Fruit fly (Drosophila melanogaster) whole organism, embryonic: Measurements from ENCODE around the gene Ssadh.
A peak's percentile ranks its signal among the peaks of the same experiment; 100 is the strongest.

Source experiments
- Atf6 ChIP-seq: fragments of 200-800 bp; sonication (Bioruptor generic); IDR thresholded peaks from 2 replicates; pipeline ENCODE4 v1.3.6; 2022; ENCODE audit warnings: missing biosample characterization, missing genetic modification characterization
- Bdp1 ChIP-seq: fragments of 200-800 bp; sonication (Bioruptor generic); optimal IDR thresholded peaks from 3 replicates; lab custom pipeline; 2016; ENCODE audit warnings: missing biosample characterization, missing genetic modification characterization
- Bteb2 ChIP-seq: fragments of 200-800 bp; sonication (Bioruptor generic); optimal IDR thresholded peaks from 2 replicates; lab custom pipeline; 2016; ENCODE audit warnings: missing biosample characterization, missing genetic modification characterization
- CG10267 ChIP-seq: fragments of 200-800 bp; sonication (Bioruptor generic); optimal IDR thresholded peaks from 2 replicates; lab custom pipeline; 2018; ENCODE audit warnings: missing biosample characterization, mild to moderate bottlenecking, missing genetic modification characterization, moderate library complexity
- CG10543 ChIP-seq: fragments of 200-800 bp; sonication (Bioruptor generic); optimal IDR thresholded peaks from 3 replicates; lab custom pipeline; 2017; ENCODE audit warnings: missing biosample characterization, mild to moderate bottlenecking, missing genetic modification characterization, moderate library complexity
- CG10959 ChIP-seq: fragments of 200-800 bp; sonication (Bioruptor generic); IDR thresholded peaks from 2 replicates; pipeline ENCODE4 v1.3.6; 2022; ENCODE audit warnings: missing biosample characterization, missing genetic modification characterization
- CG11093 ChIP-seq: fragments of 200-800 bp; sonication (Bioruptor generic); IDR thresholded peaks from 3 replicates; pipeline ENCODE4 v1.3.6; 2022; ENCODE audit warnings: missing biosample characterization, missing genetic modification characterization
- CG13894 ChIP-seq: fragments of 200-800 bp; sonication (Bioruptor generic); optimal IDR thresholded peaks from 3 replicates; lab custom pipeline; 2018; ENCODE audit warnings: missing biosample characterization, mild to moderate bottlenecking, missing genetic modification characterization, moderate library complexity
- CG1603 ChIP-seq: fragments of 200-800 bp; sonication (Bioruptor generic); optimal IDR thresholded peaks from 2 replicates; lab custom pipeline; 2019; ENCODE audit warnings: missing biosample characterization, mild to moderate bottlenecking, missing genetic modification characterization, moderate library complexity
- CG17802 ChIP-seq: fragments of 200-800 bp; sonication (Bioruptor generic); optimal IDR thresholded peaks from 2 replicates; lab custom pipeline; 2018; ENCODE audit warnings: missing biosample characterization, mild to moderate bottlenecking, missing genetic modification characterization, moderate library complexity
- CG32767 ChIP-seq: fragments of 200-800 bp; sonication (Bioruptor generic); IDR thresholded peaks from 2 replicates; pipeline ENCODE4 v1.3.6; 2022; ENCODE audit warnings: missing biosample characterization, missing genetic modification characterization
- CG34376 ChIP-seq: fragments of 200-800 bp; sonication (Bioruptor generic); optimal IDR thresholded peaks from 2 replicates; lab custom pipeline; 2018; ENCODE audit warnings: missing biosample characterization, mild to moderate bottlenecking, missing genetic modification characterization
- CG3726 ChIP-seq: fragments of 200-800 bp; sonication (Bioruptor generic); IDR thresholded peaks from 3 replicates; pipeline ENCODE4, ENCODE4 v1.3.6; 2022; ENCODE audit warnings: missing biosample characterization, missing genetic modification characterization
- CG3847 ChIP-seq: fragments of 200-800 bp; sonication (Bioruptor generic); IDR thresholded peaks from 2 replicates; pipeline ENCODE4 v1.3.6; 2022; ENCODE audit warnings: missing biosample characterization, missing genetic modification characterization
- CG4360 ChIP-seq: fragments of 200-800 bp; sonication (Bioruptor generic); IDR thresholded peaks from 2 replicates; pipeline ENCODE4 v1.3.6; 2022; ENCODE audit warnings: missing biosample characterization, missing genetic modification characterization
- CG43689 ChIP-seq: fragments of 200-800 bp; sonication (Bioruptor generic); IDR thresholded peaks from 2 replicates; pipeline ENCODE4 v1.3.6; 2022; ENCODE audit warnings: missing biosample characterization, missing genetic modification characterization
- CG4730 ChIP-seq: fragments of 200-800 bp; sonication (Bioruptor generic); IDR thresholded peaks from 2 replicates; pipeline ENCODE4 v1.3.6; 2022; ENCODE audit warnings: missing biosample characterization, missing genetic modification characterization
- CG6254 ChIP-seq: fragments of 200-800 bp; sonication (Bioruptor generic); optimal IDR thresholded peaks from 3 replicates; lab custom pipeline; 2017; ENCODE audit warnings: mild to moderate bottlenecking, missing biosample characterization, missing genetic modification reagents, missing genetic modification characterization
- CG8944 ChIP-seq: fragments of 200-800 bp; sonication (Bioruptor generic); optimal IDR thresholded peaks from 3 replicates; lab custom pipeline; 2016; ENCODE audit warnings: missing biosample characterization, missing genetic modification characterization
- CHES-1-like ChIP-seq: fragments of 200-800 bp; sonication (Bioruptor generic); optimal IDR thresholded peaks from 2 replicates; lab custom pipeline; 2016; ENCODE audit warnings: missing biosample characterization, missing genetic modification characterization
- ERR ChIP-seq: fragments of 200-800 bp; sonication (Bioruptor generic); optimal IDR thresholded peaks from 2 replicates; lab custom pipeline; 2016; ENCODE audit warnings: missing biosample characterization, missing genetic modification characterization
- Ets97D ChIP-seq: fragments of 200-800 bp; sonication (Bioruptor generic); optimal IDR thresholded peaks from 3 replicates; lab custom pipeline; 2016; ENCODE audit warnings: missing biosample characterization, missing genetic modification characterization
- GATAe ChIP-seq: fragments of 200-800 bp; sonication (Bioruptor generic); conservative IDR thresholded peaks from 2 replicates; pipeline ENCODE4 v1.3.6; 2022; ENCODE audit warnings: missing biosample characterization, missing genetic modification characterization
- HLH4C ChIP-seq: fragments of 200-800 bp; sonication (Bioruptor generic); IDR thresholded peaks from 3 replicates; pipeline ENCODE4 v1.3.6; 2022; ENCODE audit warnings: missing biosample characterization, missing genetic modification characterization; ENCODE audit not compliant: partially characterized antibody
- Hey ChIP-seq: fragments of 200-800 bp; sonication (Bioruptor generic); optimal IDR thresholded peaks from 3 replicates; lab custom pipeline; 2018; ENCODE audit warnings: missing biosample characterization, mild to moderate bottlenecking, missing genetic modification characterization
- Hr51 ChIP-seq, 2 experiments: fragments of 200-800 bp; sonication (Bioruptor generic); optimal IDR thresholded peaks; 2 replicates in 1 of 2; 3 replicates in 1 of 2; lab custom pipeline; 2016 to 2018; ENCODE audit warnings: missing biosample characterization in 2 of 2, missing genetic modification characterization in 2 of 2, mild to moderate bottlenecking in 1 of 2, moderate library complexity in 1 of 2
- Lpt ChIP-seq: fragments of >200 bp; optimal IDR thresholded peaks from 2 replicates; lab custom pipeline; 2018; ENCODE audit warnings: missing biosample characterization, missing genetic modification characterization
- Meics ChIP-seq: fragments of 200-800 bp; sonication (Bioruptor generic); optimal IDR thresholded peaks from 2 replicates; lab custom pipeline; 2017; ENCODE audit warnings: missing biosample characterization, mild to moderate bottlenecking, missing genetic modification characterization
- Nf-YB ChIP-seq: fragments of 200-800 bp; sonication (Bioruptor generic); optimal IDR thresholded peaks from 3 replicates; lab custom pipeline; 2019; ENCODE audit warnings: missing biosample characterization, mild to moderate bottlenecking, missing genetic modification characterization, moderate library complexity
- Xrp1 ChIP-seq: fragments of 200-800 bp; sonication (Bioruptor generic); IDR thresholded peaks from 2 replicates; pipeline ENCODE4 v1.3.6; 2022; ENCODE audit warnings: missing biosample characterization, missing genetic modification characterization
- abd-A ChIP-seq: fragments of 200-800 bp; sonication (Bioruptor generic); optimal IDR thresholded peaks from 3 replicates; lab custom pipeline; 2019; ENCODE audit warnings: missing biosample characterization, mild to moderate bottlenecking, missing genetic modification characterization, moderate library complexity
- ap ChIP-seq: fragments of 200-800 bp; sonication (Bioruptor generic); IDR thresholded peaks from 2 replicates; pipeline ENCODE4 v1.3.6; 2022; ENCODE audit warnings: missing biosample characterization, missing genetic modification characterization
- chif ChIP-seq, 2 experiments: fragments of 200-800 bp; sonication (Bioruptor generic); optimal IDR thresholded peaks; 3 replicates each; lab custom pipeline; 2016; ENCODE audit warnings: missing biosample characterization in 2 of 2, missing genetic modification characterization in 2 of 2
- crp ChIP-seq, 2 experiments: fragments of 200-800 bp; sonication (Bioruptor generic); optimal IDR thresholded peaks; 2 replicates in 1 of 2; 3 replicates in 1 of 2; lab custom pipeline; 2017; ENCODE audit warnings: missing biosample characterization in 2 of 2, missing genetic modification characterization in 2 of 2, mild to moderate bottlenecking in 1 of 2, moderate library complexity in 1 of 2
- dan ChIP-seq: fragments of 200-800 bp; sonication (Bioruptor generic); IDR thresholded peaks from 2 replicates; pipeline ENCODE4 v1.3.6; 2022; ENCODE audit warnings: missing biosample characterization, missing genetic modification characterization
- dm ChIP-seq: fragments of 200-800 bp; sonication (Bioruptor generic); optimal IDR thresholded peaks from 3 replicates; lab custom pipeline; 2016; ENCODE audit warnings: missing biosample characterization, missing genetic modification characterization
- dysf ChIP-seq: fragments of 200-800 bp; sonication (Bioruptor generic); IDR thresholded peaks from 3 replicates; pipeline ENCODE4 v1.3.6; 2022; ENCODE audit warnings: missing biosample characterization, missing genetic modification characterization
- gem ChIP-seq: fragments of 200-800 bp; sonication (Bioruptor generic); optimal IDR thresholded peaks from 2 replicates; lab custom pipeline; 2019; ENCODE audit warnings: missing biosample characterization, mild to moderate bottlenecking, missing genetic modification characterization, moderate library complexity
- hb ChIP-seq: fragments of 200-800 bp; sonication (Bioruptor generic); IDR thresholded peaks from 3 replicates; pipeline ENCODE4 v1.3.6; 2022; ENCODE audit warnings: missing biosample characterization, missing genetic modification characterization; ENCODE audit not compliant: partially characterized antibody
- jigr1 ChIP-seq: fragments of 200-800 bp; sonication (Bioruptor generic); IDR thresholded peaks from 3 replicates; pipeline ENCODE4 v1.3.6; 2022; ENCODE audit warnings: missing biosample characterization, missing genetic modification characterization
- lbe ChIP-seq: fragments of 200-800 bp; sonication (Bioruptor generic); optimal IDR thresholded peaks from 2 replicates; lab custom pipeline; 2016; ENCODE audit warnings: missing biosample characterization, mild to moderate bottlenecking, missing genetic modification characterization
- maf-S ChIP-seq: fragments of 200-800 bp; sonication (Bioruptor generic); optimal IDR thresholded peaks from 2 replicates; lab custom pipeline; 2016; ENCODE audit warnings: missing biosample characterization, missing genetic modification characterization
- peb ChIP-seq: fragments of 200-800 bp; sonication (Bioruptor generic); IDR thresholded peaks from 2 replicates; pipeline ENCODE4 v1.3.6; 2022; ENCODE audit warnings: missing biosample characterization, missing genetic modification characterization
- repo ChIP-seq: fragments of 200-800 bp; sonication (Bioruptor generic); optimal IDR thresholded peaks from 2 replicates; lab custom pipeline; 2016; ENCODE audit warnings: missing biosample characterization, missing genetic modification characterization
- sd ChIP-seq: fragments of 200-800 bp; sonication (Bioruptor generic); optimal IDR thresholded peaks from 3 replicates; lab custom pipeline; 2018; ENCODE audit warnings: missing biosample characterization, mild to moderate bottlenecking, missing genetic modification characterization, moderate library complexity
- ssp ChIP-seq: fragments of 200-800 bp; sonication (Bioruptor generic); IDR thresholded peaks from 2 replicates; pipeline ENCODE4 v1.3.6; 2022; ENCODE audit warnings: missing biosample characterization, missing genetic modification characterization
- sug ChIP-seq: fragments of 200-800 bp; optimal IDR thresholded peaks from 2 replicates; lab custom pipeline; 2019; ENCODE audit warnings: missing biosample characterization, mild to moderate bottlenecking, missing genetic modification characterization, moderate library complexity
- tup ChIP-seq: fragments of 200-800 bp; sonication (Bioruptor generic); optimal IDR thresholded peaks from 2 replicates; lab custom pipeline; 2016; ENCODE audit warnings: missing biosample characterization, mild to moderate bottlenecking, missing genetic modification characterization, moderate library complexity
- tx ChIP-seq: fragments of 200-800 bp; sonication (Bioruptor generic); optimal IDR thresholded peaks from 2 replicates; lab custom pipeline; 2016; ENCODE audit warnings: missing biosample characterization, missing genetic modification characterization
- unc-4 ChIP-seq: fragments of 200-800 bp; sonication (Bioruptor generic); IDR thresholded peaks from 2 replicates; pipeline ENCODE4 v1.3.6; 2022; ENCODE audit warnings: missing biosample characterization, missing genetic modification characterization; ENCODE audit not compliant: partially characterized antibody
- zfh2 ChIP-seq: fragments of 200-800 bp; sonication (Bioruptor generic); optimal IDR thresholded peaks from 2 replicates; lab custom pipeline; 2016; ENCODE audit warnings: missing biosample characterization, missing genetic modification characterization

The Ssadh gene

dm6 chr3R:25640463-25640862, 13.7 kb upstream of the Ssadh start (continued):
- TF ChIP-seq Xrp1 (GFP tag; lab: Robert Waterston, UW) (peak; percentile 79), ssp (peak; percentile 22; the same call in 1 of the 2 replicates), CG43689 (GFP tag; lab: Robert Waterston, UW) (no peak), ERR (GFP tag; lab: Kevin White, UChicago) (no peak), Bdp1 (GFP tag; lab: Kevin White, UChicago) (no peak), chif (GFP tag; optimal IDR thresholded peaks at IDR 0.05; lab: Kevin White, UChicago) (peak; percentile 27 to 54), jigr1 (GFP tag; lab: Robert Waterston, UW) (0 out of 3 replicates have a peak, but pooled peaks have one; percentile 61), CG4360 (peak; percentile 70), Ets97D (GFP tag; lab: Kevin White, UChicago) (no peak), tx (GFP tag; lab: Kevin White, UChicago) (no peak), CG10959 (GFP tag; lab: Robert Waterston, UW) (peak; percentile 56), Meics (peak; percentile 36), CG10267 (tag; lab: Kevin White, UChicago) (peak; percentile 55), sd (no peak), CG4730 (GFP tag; lab: Robert Waterston, UW) (no peak), ap (GFP tag; lab: Robert Waterston, UW) (0 out of 2 replicates have a peak, but pooled peaks have one; percentile 16), CG10543 (no peak), dan (GFP tag; lab: Robert Waterston, UW) (0 out of 2 replicates have a peak, but pooled peaks have one; percentile 18), CG32767 (GFP tag; lab: Robert Waterston, UW) (no peak), CG3847 (GFP tag; lab: Robert Waterston, UW) (no peak), dysf (GFP tag; lab: Robert Waterston, UW) (peak; percentile 60; the same call in 1 of the 3 replicates), maf-S (no peak), CHES-1-like (GFP tag; lab: Kevin White, UChicago) (no peak), Bteb2 (no peak), tup (GFP tag; lab: Kevin White, UChicago) (no peak), Lpt (no peak), CG3726 (GFP tag; lab: Robert Waterston, UW) (no peak), hb (no peak), Nf-YB (GFP tag; lab: Kevin White, UChicago) (peak; percentile 8), Atf6 (GFP tag; lab: Robert Waterston, UW) (no peak), gem (tag; lab: Kevin White, UChicago) (peak; percentile 79), CG11093 (peak; percentile 43; the same call in 1 of the 3 replicates), sug (tag; lab: Kevin White, UChicago) (no peak), Hr51 (GFP tag; optimal IDR thresholded peaks at IDR 0.05; lab: Kevin White, UChicago) (peak in 1 of 2 experiments; percentile 58), zfh2 (no peak), peb (GFP tag; lab: Robert Waterston, UW) (peak; percentile 30; the same call in 1 of the 2 replicates), CG8944 (GFP tag; lab: Kevin White, UChicago) (peak; percentile 32), CG6254 (GFP tag; lab: Kevin White, UChicago) (peak; percentile 36), dm (GFP tag; lab: Kevin White, UChicago) (no peak), CG13894 (tag; lab: Kevin White, UChicago) (no peak), crp (GFP tag; optimal IDR thresholded peaks at IDR 0.05; lab: Kevin White, UChicago) (no peak), unc-4 (GFP tag; lab: Robert Waterston, UW) (no peak), CG17802 (tag; lab: Kevin White, UChicago) (no peak), CG34376 (no peak), GATAe (GFP tag; lab: Robert Waterston, UW) (no peak), HLH4C (no peak), CG1603 (tag; lab: Kevin White, UChicago) (peak; percentile 76), abd-A (tag; lab: Kevin White, UChicago) (no peak), lbe (GFP tag; lab: Kevin White, UChicago) (peak; percentile 96), Hey (tag; lab: Kevin White, UChicago) (no peak), repo (GFP tag; lab: Kevin White, UChicago) (no peak)
